Fruit fly (Drosophila melanogaster) whole organism, embryonic: ENCODE results near the gene can.

Experiments
- CG10209 ChIP-seq: fragments of 200-800 bp; sonication (Bioruptor generic); optimal IDR thresholded peaks from 3 replicates; lab custom pipeline; 2017; ENCODE audit warnings: missing biosample characterization, mild to moderate bottlenecking, missing genetic modification characterization, missing genetic modification reagents
- CG10274 ChIP-seq: fragments of 200-800 bp; sonication (Bioruptor generic); optimal IDR thresholded peaks from 3 replicates; lab custom pipeline; 2017; ENCODE audit warnings: missing biosample characterization, mild to moderate bottlenecking, missing genetic modification characterization
- CG11456 ChIP-seq: fragments of 200-800 bp; sonication (Bioruptor generic); IDR thresholded peaks from 3 replicates; pipeline ENCODE4 v1.3.6; 2022; ENCODE audit warnings: missing biosample characterization, missing genetic modification characterization
- CG12391 ChIP-seq: fragments of 200-800 bp; sonication (Bioruptor generic); optimal IDR thresholded peaks from 3 replicates; lab custom pipeline; 2018; ENCODE audit warnings: missing biosample characterization, mild to moderate bottlenecking, missing genetic modification characterization, moderate library complexity
- CG12744 ChIP-seq: fragments of 200-800 bp; sonication (Bioruptor generic); optimal IDR thresholded peaks from 2 replicates; lab custom pipeline; 2016; ENCODE audit warnings: missing biosample characterization, missing genetic modification characterization
- CG17186 ChIP-seq: fragments of 200-800 bp; sonication (Bioruptor generic); optimal IDR thresholded peaks from 3 replicates; lab custom pipeline; 2017; ENCODE audit warnings: missing biosample characterization, missing genetic modification reagents, missing genetic modification characterization
- CG17385 ChIP-seq: fragments of 200-800 bp; sonication (Bioruptor generic); optimal IDR thresholded peaks from 3 replicates; lab custom pipeline; 2018; ENCODE audit warnings: missing biosample characterization, mild to moderate bottlenecking, missing genetic modification characterization
- CG2199 ChIP-seq: fragments of 200-800 bp; sonication (Bioruptor generic); IDR thresholded peaks from 3 replicates; pipeline ENCODE4 v1.3.6; 2022; ENCODE audit warnings: missing biosample characterization, missing genetic modification characterization
- CG2712 ChIP-seq: fragments of 200-800 bp; optimal IDR thresholded peaks from 3 replicates; lab custom pipeline; 2019; ENCODE audit warnings: missing biosample characterization, mild to moderate bottlenecking, missing genetic modification characterization, moderate library complexity
- CG4404 ChIP-seq: fragments of 200-800 bp; sonication (Bioruptor generic); IDR thresholded peaks from 2 replicates; pipeline ENCODE4 v1.3.6; 2022; ENCODE audit warnings: missing biosample characterization, missing genetic modification characterization
- CG7357 ChIP-seq: fragments of 200-800 bp; sonication (Bioruptor generic); IDR thresholded peaks from 3 replicates; pipeline ENCODE4 v1.3.6; 2022; ENCODE audit warnings: missing biosample characterization, missing genetic modification characterization
- Drgx ChIP-seq: fragments of 200-800 bp; sonication (Bioruptor generic); IDR thresholded peaks from 2 replicates; pipeline ENCODE4 v1.3.6; 2022; ENCODE audit warnings: missing biosample characterization, missing genetic modification characterization
- Ets65A ChIP-seq: fragments of 200-800 bp; sonication (Bioruptor generic); peaks from one replicate; lab custom pipeline; 2016; ENCODE audit warnings: missing biosample characterization, missing genetic modification characterization
- Hr51 ChIP-seq, 2 experiments: fragments of 200-800 bp; sonication (Bioruptor generic); optimal IDR thresholded peaks; 2 replicates in 1 of 2; 3 replicates in 1 of 2; lab custom pipeline; 2016 to 2018; ENCODE audit warnings: missing biosample characterization in 2 of 2, missing genetic modification characterization in 2 of 2, mild to moderate bottlenecking in 1 of 2, moderate library complexity in 1 of 2
- Hr78 ChIP-seq, 2 experiments: fragments of 200-800 bp in 1 of 2; fragments of >200 bp in 1 of 2; sonication (Bioruptor generic) in 1 of 2; optimal IDR thresholded peaks; 2 replicates each; lab custom pipeline; 2017 to 2019; ENCODE audit warnings: missing biosample characterization in 2 of 2, missing genetic modification characterization in 2 of 2, mild to moderate bottlenecking in 1 of 2, moderate library complexity in 1 of 2
- Myb ChIP-seq: fragments of 200-800 bp; sonication (Bioruptor generic); optimal IDR thresholded peaks from 2 replicates; lab custom pipeline; 2016; ENCODE audit warnings: missing biosample characterization, missing genetic modification characterization
- Oli ChIP-seq: fragments of 200-800 bp; sonication (Bioruptor generic); optimal IDR thresholded peaks from 2 replicates; lab custom pipeline; 2018; ENCODE audit warnings: missing biosample characterization, mild to moderate bottlenecking, missing genetic modification characterization, moderate library complexity
- Rx ChIP-seq: fragments of 200-800 bp; sonication (Bioruptor generic); IDR thresholded peaks from 2 replicates; pipeline ENCODE4 v1.3.6; 2022; ENCODE audit warnings: missing biosample characterization, missing genetic modification characterization
- Sox102F ChIP-seq: fragments of 200-800 bp; sonication (Bioruptor generic); optimal IDR thresholded peaks from 2 replicates; lab custom pipeline; 2018; ENCODE audit warnings: missing biosample characterization, mild to moderate bottlenecking, missing genetic modification characterization, moderate library complexity
- Xbp1 ChIP-seq: fragments of 200-800 bp; sonication (Bioruptor generic); optimal IDR thresholded peaks from 3 replicates; lab custom pipeline; 2016; ENCODE audit warnings: missing biosample characterization, mild to moderate bottlenecking, missing genetic modification characterization
- ase ChIP-seq: fragments of 200-800 bp; sonication (Bioruptor generic); IDR thresholded peaks from 3 replicates; pipeline ENCODE4 v1.3.6; 2022; ENCODE audit warnings: missing biosample characterization, missing genetic modification characterization
- bowl ChIP-seq: fragments of 200-800 bp; sonication (Bioruptor generic); IDR thresholded peaks from 2 replicates; pipeline ENCODE4 v1.3.6; 2022; ENCODE audit warnings: missing biosample characterization, missing genetic modification characterization
- crol ChIP-seq: fragments of 200-800 bp; sonication (Bioruptor generic); IDR thresholded peaks from 2 replicates; pipeline ENCODE4 v1.3.6; 2022; ENCODE audit warnings: missing biosample characterization, missing genetic modification characterization
- gem ChIP-seq: fragments of 200-800 bp; sonication (Bioruptor generic); optimal IDR thresholded peaks from 2 replicates; lab custom pipeline; 2019; ENCODE audit warnings: missing biosample characterization, mild to moderate bottlenecking, missing genetic modification characterization, moderate library complexity
- grau ChIP-seq: fragments of 200-800 bp; optimal IDR thresholded peaks from 3 replicates; lab custom pipeline; 2019; ENCODE audit warnings: missing biosample characterization, mild to moderate bottlenecking, missing genetic modification characterization, moderate library complexity
- lbe ChIP-seq: fragments of 200-800 bp; sonication (Bioruptor generic); optimal IDR thresholded peaks from 2 replicates; lab custom pipeline; 2016; ENCODE audit warnings: missing biosample characterization, mild to moderate bottlenecking, missing genetic modification characterization
- mld ChIP-seq: fragments of 200-800 bp; sonication (Bioruptor generic); IDR thresholded peaks from 3 replicates; pipeline ENCODE4 v1.3.6; 2022; ENCODE audit warnings: missing biosample characterization, missing genetic modification characterization; ENCODE audit not compliant: partially characterized antibody
- onecut ChIP-seq: fragments of 200-800 bp; sonication (Bioruptor generic); IDR thresholded peaks from 2 replicates; pipeline ENCODE4 v1.3.6; 2022; ENCODE audit warnings: missing biosample characterization, missing genetic modification characterization
- prd ChIP-seq, 3 experiments: fragments of >200 bp in 2 of 3; fragments of 200-800 bp in 1 of 3; sonication (Bioruptor generic) in 1 of 3; optimal IDR thresholded peaks in 2 of 3; IDR thresholded peaks in 1 of 3; 2 replicates in 2 of 3; 3 replicates in 1 of 3; pipeline versions ENCODE4 v1.3.6 to Lab custom; 2017 to 2022; ENCODE audit warnings: missing biosample characterization in 1 of 3, missing genetic modification characterization in 1 of 3
- sr ChIP-seq: fragments of 200-800 bp; sonication (Bioruptor generic); IDR thresholded peaks from 3 replicates; pipeline ENCODE4 v1.3.6; 2022; ENCODE audit warnings: missing biosample characterization, missing genetic modification characterization
- tio ChIP-seq: fragments of 200-800 bp; sonication (Bioruptor generic); optimal IDR thresholded peaks from 2 replicates; lab custom pipeline; 2017; ENCODE audit warnings: missing biosample characterization, missing genetic modification characterization, inconsistent platforms
- tup ChIP-seq: fragments of 200-800 bp; sonication (Bioruptor generic); optimal IDR thresholded peaks from 2 replicates; lab custom pipeline; 2016; ENCODE audit warnings: missing biosample characterization, mild to moderate bottlenecking, missing genetic modification characterization, moderate library complexity
- z ChIP-seq: fragments of 200-800 bp; sonication (Bioruptor generic); IDR thresholded peaks from 3 replicates; pipeline ENCODE4 v1.3.6; 2022; ENCODE audit warnings: missing biosample characterization, missing genetic modification characterization

Gene can

DNA sequence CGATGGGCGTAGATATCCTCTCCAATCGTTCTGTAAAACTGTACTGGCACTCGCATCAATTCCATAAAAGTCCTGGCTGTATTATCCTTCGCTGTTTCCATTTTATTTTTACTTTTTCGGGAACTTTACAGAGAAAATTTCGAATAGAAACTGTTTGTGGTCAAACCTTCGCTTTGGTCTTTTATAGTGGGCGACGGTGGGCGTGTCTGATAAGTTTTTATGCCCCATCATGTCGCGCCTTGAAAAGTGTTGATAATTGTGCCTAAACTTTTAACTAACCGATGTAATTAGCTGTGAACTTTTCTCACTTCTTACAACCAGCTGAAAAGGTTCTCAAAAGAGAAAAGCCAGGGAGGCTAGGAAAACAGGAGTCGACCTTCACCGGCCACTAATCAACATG lies 22.3 kb downstream of the can start, which contains the start of gene Or67c (continued):
- TF ChIP-seq CG12744 (no peak), CG10274 (GFP tag; lab: Kevin White, UChicago) (no peak), CG10209 (GFP tag; lab: Kevin White, UChicago) (no peak)

DNA sequence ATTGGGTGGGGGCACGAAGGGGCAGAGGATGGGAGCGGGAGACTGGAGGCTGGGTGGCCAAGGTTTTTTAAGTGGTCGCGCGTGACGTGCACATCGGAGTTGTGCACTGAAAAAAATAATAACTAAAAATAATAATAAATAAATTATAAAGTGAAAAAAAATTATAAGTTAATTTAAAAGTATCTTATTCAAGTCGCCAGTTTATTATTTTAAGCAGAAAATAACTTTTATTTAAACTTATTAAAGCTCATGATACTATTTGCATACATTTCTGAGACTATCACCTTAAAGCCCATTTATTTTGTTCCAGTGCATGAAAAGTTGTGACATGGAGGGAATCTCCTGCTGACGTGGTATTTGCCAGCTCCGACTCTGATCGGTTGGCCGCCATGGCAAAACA lies 24.7 kb downstream of the can start:
- TF ChIP-seq gem (tag; lab: Kevin White, UChicago): peak; percentile 42
- no peak for TF ChIP-seq CG17186
- peak in 1 of 2 experiments; percentile 20 for TF ChIP-seq Hr51 (GFP tag; optimal IDR thresholded peaks at IDR 0.05; lab: Kevin White, UChicago)
- TF ChIP-seq Sox102F: peak; percentile 20
- TF ChIP-seq CG7357 (GFP tag; lab: Robert Waterston, UW): no peak
- TF ChIP-seq Xbp1 (GFP tag; lab: Kevin White, UChicago): peak; percentile 14
- peak; percentile 11 for TF ChIP-seq CG12391
- peak; percentile 1 for TF ChIP-seq CG17385
- 0 out of 3 replicates have a peak, but pooled peaks have one; percentile 5 for TF ChIP-seq ase (GFP tag; lab: Robert Waterston, UW)
- TF ChIP-seq grau (tag; lab: Kevin White, UChicago): peak; percentile 18
- TF ChIP-seq CG2712 (tag; lab: Kevin White, UChicago): no peak
- no peak for TF ChIP-seq mld
- 0 out of 2 replicates have a peak, but pooled peaks have one; percentile 3 for TF ChIP-seq crol (GFP tag; lab: Robert Waterston, UW)
- TF ChIP-seq Oli (tag; lab: Kevin White, UChicago): peak; percentile 2
- TF ChIP-seq tup (GFP tag; lab: Kevin White, UChicago): no peak

DNA sequence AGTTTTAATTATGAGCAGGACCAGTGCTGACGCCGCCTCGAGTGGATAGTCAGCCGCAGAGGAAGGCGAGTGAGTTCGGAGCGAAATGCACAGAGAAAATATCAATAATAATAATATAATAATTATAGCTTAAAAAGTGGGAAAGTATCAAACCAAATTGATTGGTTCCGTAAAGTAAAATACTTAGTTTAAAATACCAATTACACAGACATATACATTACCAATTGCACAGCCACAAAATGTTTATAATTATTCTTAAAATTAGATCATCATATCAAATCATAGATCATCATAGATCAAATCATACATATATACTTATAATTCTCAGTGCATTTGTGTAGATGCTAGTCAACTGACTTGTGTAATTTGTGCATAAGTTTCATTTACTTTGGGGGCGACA lies 28.4 kb downstream of the can start:
- TF ChIP-seq bowl (GFP tag; lab: Robert Waterston, UW) (no peak), tio (GFP tag; lab: Kevin White, UChicago) (no peak), Hr78 (GFP tag; optimal IDR thresholded peaks at IDR 0.05; lab: Kevin White, UChicago) (no peak), z (GFP tag; lab: Robert Waterston, UW) (no peak), Myb (GFP tag; lab: Kevin White, UChicago) (no peak)

DNA sequence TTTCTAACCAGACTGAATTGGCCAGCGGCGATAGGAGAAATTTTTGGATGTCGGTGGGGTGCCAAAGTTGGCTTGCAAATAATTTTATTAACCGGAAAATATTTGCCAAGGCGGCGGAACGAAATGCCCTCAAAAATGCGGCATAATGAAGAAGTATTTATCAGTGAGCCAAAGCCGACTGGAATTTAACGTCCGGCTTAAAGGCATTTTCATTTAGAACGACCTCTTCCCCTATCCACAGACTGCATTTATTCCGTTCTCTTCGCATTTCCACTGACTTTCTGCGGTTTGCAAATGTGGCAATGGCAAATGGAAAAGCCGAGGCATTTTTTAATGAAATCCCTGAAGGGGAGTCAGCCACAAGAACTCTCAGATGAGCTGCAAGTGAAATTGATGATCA lies 33.9 kb downstream of the can start:
- peak; percentile 96 for TF ChIP-seq CG2199
- no peak for TF ChIP-seq Rx (GFP tag; lab: Robert Waterston, UW)
- TF ChIP-seq sr (GFP tag; lab: Robert Waterston, UW): no peak
- TF ChIP-seq, all 482 proteins: peak for 1

DNA sequence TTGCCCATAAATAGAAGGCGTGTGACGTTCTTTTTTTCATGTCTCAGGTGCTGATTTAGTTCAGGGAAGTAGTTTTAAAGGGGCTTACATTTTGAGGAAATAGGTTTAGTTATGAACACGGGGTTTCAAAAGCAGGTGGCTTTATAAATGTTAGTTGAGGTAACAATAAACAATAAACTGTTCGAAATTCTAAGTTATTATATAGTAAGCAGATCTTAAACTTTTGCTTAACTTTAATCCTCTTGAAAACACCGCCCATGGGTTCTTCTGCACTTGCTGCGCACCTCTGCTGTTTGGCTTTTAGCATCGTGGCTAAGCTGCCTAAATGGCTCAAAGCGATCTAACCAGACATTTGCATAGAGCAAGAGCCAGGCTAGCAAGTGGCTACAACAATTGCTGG lies 36.4 kb downstream of the can start:
- TF ChIP-seq Drgx (GFP tag; lab: Robert Waterston, UW): peak; percentile 54; the same call in 1 of the 2 replicates
- peak; percentile 58 for TF ChIP-seq Ets65A (GFP tag; lab: Kevin White, UChicago)
- TF ChIP-seq Hr78 (GFP tag; optimal IDR thresholded peaks at IDR 0.05; lab: Kevin White, UChicago): no peak

DNA sequence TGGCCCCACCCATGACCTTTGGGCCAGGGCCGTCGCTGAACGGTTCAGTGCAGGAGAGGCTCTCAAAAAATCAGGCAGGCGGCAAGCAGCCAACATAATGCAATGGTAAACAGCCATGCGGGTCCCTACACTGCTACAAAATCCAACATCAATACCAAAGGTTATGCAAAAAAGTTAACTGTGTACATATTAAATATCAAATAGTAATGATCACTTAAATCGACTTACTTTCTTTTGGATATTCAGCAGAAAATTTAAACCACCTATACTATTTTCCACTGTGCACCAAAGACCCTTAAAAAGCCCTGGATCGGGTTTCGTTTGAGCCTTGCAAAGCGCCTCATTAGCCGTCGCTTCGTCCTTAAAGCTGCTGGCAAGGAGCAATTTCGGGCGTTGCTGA lies 39.8 kb downstream of the can start:
- no peak for TF ChIP-seq CG11456 (GFP tag; lab: Robert Waterston, UW)
- 0 out of 2 replicates have a peak, but pooled peaks have one; percentile 13 for TF ChIP-seq Drgx (GFP tag; lab: Robert Waterston, UW)
- TF ChIP-seq onecut (GFP tag; lab: Robert Waterston, UW): no peak
- TF ChIP-seq lbe (GFP tag; lab: Kevin White, UChicago): peak; percentile 15
- no peak for TF ChIP-seq prd (optimal IDR thresholded peaks at IDR 0.05; lab: Kevin White, UChicago)
- peak; percentile 18; the same call in 1 of the 3 replicates for TF ChIP-seq prd (GFP tag; IDR thresholded peaks at IDR 0.05; lab: Robert Waterston, UW)
- 0 out of 2 replicates have a peak, but pooled peaks have one; percentile 15 for TF ChIP-seq CG4404 (GFP tag; lab: Robert Waterston, UW)
